Worm (Caenorhabditis elegans) whole organism, L1 larva: ENCODE results near the gene fbxl-1.

ENCODE experiments used
- C04F5.9 ChIP-seq: sonication (generic microtip); optimal IDR thresholded peaks from 2 replicates; lab custom pipeline; 2016; ENCODE audit warnings: missing genetic modification characterization, missing compliant biosample characterization
- C16A3.4 ChIP-seq: fragments of 150-350 bp; optimal IDR thresholded peaks from 2 replicates; lab custom pipeline; 2014; ENCODE audit warnings: missing biosample characterization, missing genetic modification characterization
- F16B12.6 ChIP-seq: fragments of 150-350 bp; optimal IDR thresholded peaks from 2 replicates; lab custom pipeline; 2014; ENCODE audit warnings: missing biosample characterization, missing genetic modification characterization
- alr-1 ChIP-seq: fragments of 200-800 bp; sonication (Bioruptor generic); optimal IDR thresholded peaks from 2 replicates; lab custom pipeline; 2018; ENCODE audit warnings: borderline replicate concordance, mild to moderate bottlenecking, missing genetic modification characterization, missing compliant biosample characterization
- ceh-82 ChIP-seq, 3 experiments: fragments of 150-350 bp in 1 of 3; sonication (generic microtip) in 2 of 3; optimal IDR thresholded peaks; 2 replicates each; lab custom pipeline; 2014 to 2017; ENCODE audit warnings: missing biosample characterization in 3 of 3, missing genetic modification characterization in 3 of 3
- ces-1 ChIP-seq: fragments of 150-350 bp; optimal IDR thresholded peaks from 2 replicates; lab custom pipeline; 2014; ENCODE audit warnings: missing biosample characterization, missing genetic modification reagents, missing genetic modification characterization
- dpl-1 ChIP-seq, 3 experiments: fragments of 150-350 bp in 2 of 3; sonication (generic microtip) in 1 of 3; optimal IDR thresholded peaks; 2 replicates each; lab custom pipeline; 2014 to 2017; ENCODE audit warnings: missing biosample characterization in 3 of 3, missing genetic modification characterization in 3 of 3, missing genetic modification reagents in 3 of 3
- dsc-1 ChIP-seq: sonication (generic microtip); optimal IDR thresholded peaks from 2 replicates; lab custom pipeline; 2016; ENCODE audit warnings: mild to moderate bottlenecking, missing genetic modification characterization, missing compliant biosample characterization
- efl-1 ChIP-seq, 4 experiments: fragments of 150-350 bp; optimal IDR thresholded peaks in 3 of 4; peaks in 1 of 4; 1 replicate in 1 of 4; 2 replicates in 3 of 4; lab custom pipeline; 2014; ENCODE audit warnings: missing biosample characterization in 2 of 4, missing genetic modification characterization in 2 of 4, missing genetic modification reagents in 2 of 4
- efl-3 ChIP-seq: fragments of 200-800 bp; sonication (Bioruptor generic); optimal IDR thresholded peaks from 2 replicates; lab custom pipeline; 2018; ENCODE audit warnings: mild to moderate bottlenecking, missing genetic modification characterization, missing compliant biosample characterization
- egl-13 ChIP-seq: sonication (generic microtip); optimal IDR thresholded peaks from 2 replicates; lab custom pipeline; 2016; ENCODE audit warnings: missing genotype, missing genetic modification reagents, missing genetic modification characterization, missing compliant biosample characterization
- egl-27 ChIP-seq, 2 experiments: fragments of 150-350 bp in 1 of 2; sonication (generic microtip); optimal IDR thresholded peaks; 3 replicates each; lab custom pipeline; 2017 to 2018; ENCODE audit warnings: missing biosample characterization in 2 of 2, missing genetic modification characterization in 2 of 2, missing genetic modification reagents in 2 of 2
- elt-2 ChIP-seq: sonication (generic microtip); optimal IDR thresholded peaks from 2 replicates; lab custom pipeline; 2016; ENCODE audit warnings: missing genetic modification characterization, mild to moderate bottlenecking, inconsistent platforms, missing compliant biosample characterization, missing genetic modification reagents
- fkh-10 ChIP-seq: sonication (generic microtip); optimal IDR thresholded peaks from 2 replicates; lab custom pipeline; 2017; ENCODE audit warnings: missing biosample characterization, missing genetic modification reagents, missing genetic modification characterization
- fkh-8 ChIP-seq: sonication (generic microtip); optimal IDR thresholded peaks from 2 replicates; lab custom pipeline; 2016; ENCODE audit warnings: mild to moderate bottlenecking, missing genetic modification characterization, missing compliant biosample characterization
- grh-1 ChIP-seq: fragments of 200-800 bp; sonication (Bioruptor generic); IDR thresholded peaks from 2 replicates; pipeline ENCODE4 v1.3.6; 2022; ENCODE audit warnings: missing genetic modification reagents, missing genetic modification characterization, missing compliant biosample characterization
- hlh-17 ChIP-seq: fragments of 200-800 bp; sonication (Bioruptor generic); optimal IDR thresholded peaks from 2 replicates; lab custom pipeline; 2018; ENCODE audit warnings: missing genetic modification characterization, mild to moderate bottlenecking, missing compliant biosample characterization, moderate library complexity, borderline replicate concordance
- hlh-4 ChIP-seq: sonication (generic microtip); optimal IDR thresholded peaks from 2 replicates; lab custom pipeline; 2016; ENCODE audit warnings: mild to moderate bottlenecking, missing genetic modification characterization, missing compliant biosample characterization
- hpl-2 ChIP-seq: fragments of 150-350 bp; optimal IDR thresholded peaks from 2 replicates; lab custom pipeline; 2014; ENCODE audit warnings: missing biosample characterization, missing genetic modification reagents, missing genetic modification characterization
- isw-1 ChIP-seq: fragments of 200-800 bp; sonication (Bioruptor generic); IDR thresholded peaks from 2 replicates; pipeline ENCODE4 v1.3.6; 2022; ENCODE audit warnings: missing genetic modification characterization, missing compliant biosample characterization
- lin-14 ChIP-seq: fragments of 200-800 bp; sonication (Bioruptor generic); optimal IDR thresholded peaks from 2 replicates; lab custom pipeline; 2018; ENCODE audit warnings: mild to moderate bottlenecking, missing genetic modification characterization, moderate library complexity, missing compliant biosample characterization
- lin-35 ChIP-seq, 2 experiments: fragments of 150-350 bp; optimal IDR thresholded peaks; 2 replicates each; lab custom pipeline; 2014; ENCODE audit warnings: missing biosample characterization in 2 of 2, missing genetic modification characterization in 2 of 2, missing genetic modification reagents in 2 of 2
- lir-3 ChIP-seq: sonication (generic microtip); optimal IDR thresholded peaks from 2 replicates; lab custom pipeline; 2016; ENCODE audit warnings: mild to moderate bottlenecking, missing genetic modification characterization, moderate library complexity, missing compliant biosample characterization; ENCODE audit not compliant: poor library complexity
- lsy-2 ChIP-seq, 2 experiments: fragments of 150-350 bp; optimal IDR thresholded peaks; 2 replicates each; lab custom pipeline; 2014; ENCODE audit warnings: missing biosample characterization in 2 of 2, missing genetic modification characterization in 2 of 2
- mep-1 ChIP-seq: fragments of 150-350 bp; optimal IDR thresholded peaks from 2 replicates; lab custom pipeline; 2014; ENCODE audit warnings: missing biosample characterization, missing genetic modification characterization
- nhr-19 ChIP-seq: fragments of 200-800 bp; sonication (Bioruptor generic); conservative IDR thresholded peaks from 2 replicates; pipeline ENCODE4 v1.3.6; 2022; ENCODE audit warnings: missing genetic modification characterization, missing compliant biosample characterization
- nhr-20 ChIP-seq: sonication (generic microtip); optimal IDR thresholded peaks from 2 replicates; lab custom pipeline; 2016; ENCODE audit warnings: mild to moderate bottlenecking, missing genetic modification characterization, missing compliant biosample characterization
- nhr-237 ChIP-seq: fragments of 150-350 bp; optimal IDR thresholded peaks from 2 replicates; lab custom pipeline; 2014; ENCODE audit warnings: missing biosample characterization, missing genetic modification characterization
- nhr-47 ChIP-seq: sonication (generic microtip); optimal IDR thresholded peaks from 2 replicates; lab custom pipeline; 2016; ENCODE audit warnings: mild to moderate bottlenecking, missing genetic modification characterization, moderate library complexity, missing compliant biosample characterization
- nhr-71 ChIP-seq: sonication (generic microtip); optimal IDR thresholded peaks from 2 replicates; lab custom pipeline; 2016; ENCODE audit warnings: mild to moderate bottlenecking, missing genetic modification characterization, moderate library complexity, missing compliant biosample characterization
- nhr-84 ChIP-seq: sonication (generic microtip); optimal IDR thresholded peaks from 2 replicates; lab custom pipeline; 2017; ENCODE audit warnings: missing biosample characterization, missing genetic modification characterization
- nhr-85 ChIP-seq: sonication (generic microtip); peaks from one replicate; lab custom pipeline; 2016; ENCODE audit warnings: missing genetic modification characterization, inconsistent platforms, missing compliant biosample characterization
- pax-3 ChIP-seq: fragments of 200-800 bp; sonication (Bioruptor generic); optimal IDR thresholded peaks from 2 replicates; lab custom pipeline; 2018; ENCODE audit warnings: mild to moderate bottlenecking, missing genetic modification characterization, moderate library complexity, missing compliant biosample characterization
- rnt-1 ChIP-seq: sonication (generic microtip); optimal IDR thresholded peaks from 2 replicates; lab custom pipeline; 2016; ENCODE audit warnings: mild to moderate bottlenecking, missing genetic modification characterization, moderate library complexity, missing compliant biosample characterization
- skn-1 ChIP-seq: fragments of 150-350 bp; optimal IDR thresholded peaks from 2 replicates; lab custom pipeline; 2014; ENCODE audit warnings: missing biosample characterization, missing genetic modification characterization
- snu-23 ChIP-seq: sonication (generic microtip); optimal IDR thresholded peaks from 2 replicates; lab custom pipeline; 2016; ENCODE audit warnings: missing genetic modification characterization, missing compliant biosample characterization
- sox-4 ChIP-seq: sonication (generic microtip); optimal IDR thresholded peaks from 2 replicates; lab custom pipeline; 2016; ENCODE audit warnings: missing genetic modification characterization, missing compliant biosample characterization
- swsn-7 ChIP-seq: sonication (generic microtip); optimal IDR thresholded peaks from 2 replicates; lab custom pipeline; 2016; ENCODE audit warnings: missing genetic modification characterization, missing compliant biosample characterization
- tbx-2 ChIP-seq: sonication (generic microtip); optimal IDR thresholded peaks from 2 replicates; lab custom pipeline; 2016; ENCODE audit warnings: missing genetic modification characterization, missing compliant biosample characterization
- unc-30 ChIP-seq: sonication (generic microtip); optimal IDR thresholded peaks from 2 replicates; lab custom pipeline; 2017; ENCODE audit warnings: missing biosample characterization, missing genetic modification characterization
- unc-62 ChIP-seq: fragments of 150-350 bp; optimal IDR thresholded peaks from 2 replicates; lab custom pipeline; 2014; ENCODE audit warnings: missing biosample characterization, missing genetic modification reagents, missing genetic modification characterization
- unc-86 ChIP-seq: sonication (generic microtip); optimal IDR thresholded peaks from 2 replicates; lab custom pipeline; 2016; ENCODE audit warnings: missing genetic modification characterization, missing compliant biosample characterization
- unc-98 ChIP-seq: fragments of 200-800 bp; sonication (Bioruptor generic); IDR thresholded peaks from 2 replicates; pipeline ENCODE4 v1.3.6; 2022; ENCODE audit warnings: missing genetic modification characterization, missing compliant biosample characterization
- vab-15 ChIP-seq: sonication (generic microtip); optimal IDR thresholded peaks from 2 replicates; lab custom pipeline; 2017; ENCODE audit warnings: missing genotype, mild to moderate bottlenecking, missing genetic modification characterization, missing compliant biosample characterization
- xbp-1 ChIP-seq: sonication (generic microtip); optimal IDR thresholded peaks from 2 replicates; lab custom pipeline; 2016; ENCODE audit warnings: missing genetic modification characterization, missing compliant biosample characterization
- ztf-4 ChIP-seq: fragments of 150-350 bp; optimal IDR thresholded peaks from 2 replicates; lab custom pipeline; 2014; ENCODE audit warnings: missing biosample characterization, missing genetic modification characterization

fbxl-1 gene

ce11 chrIII:8201760-8202159 lies 25.9 kb upstream of the fbxl-1 start:
- peak; percentile 52 to 57 for TF ChIP-seq lsy-2 (tag; optimal IDR thresholded peaks at IDR 0.05; lab: Kevin White, UChicago)
- peak in 2 of 3 experiments; percentile 17 to 55 for TF ChIP-seq ceh-82 (tag; optimal IDR thresholded peaks at IDR 0.05; lab: Kevin White, UChicago)
- TF ChIP-seq snu-23 (GFP tag; lab: Kevin White, UChicago): no peak
- TF ChIP-seq swsn-7 (tag; lab: Kevin White, UChicago): peak; percentile 56
- peak; percentile 94 for TF ChIP-seq lin-14
- peak; percentile 46 to 48 for TF ChIP-seq efl-1 (optimal IDR thresholded peaks at IDR 0.05; lab: Kevin White, UChicago)
- TF ChIP-seq efl-1 (GFP tag; optimal IDR thresholded peaks at IDR 0.05 in 1 of 2; lab: Kevin White, UChicago): peak; percentile 38 to 86
- TF ChIP-seq lir-3 (tag; lab: Kevin White, UChicago): peak; percentile 19
- TF ChIP-seq nhr-19 (GFP tag; lab: Robert Waterston, UW): peak; percentile 49
- TF ChIP-seq mep-1: peak; percentile 26
- TF ChIP-seq skn-1: peak; percentile 42
- TF ChIP-seq ces-1 (GFP tag; lab: Kevin White, UChicago): no peak
- peak in 1 of 2 experiments; percentile 51 for TF ChIP-seq lin-35 (GFP tag; optimal IDR thresholded peaks at IDR 0.05; lab: Kevin White, UChicago)
- TF ChIP-seq F16B12.6 (tag; lab: Kevin White, UChicago): peak; percentile 30
- peak; percentile 79 for TF ChIP-seq fkh-8 (tag; lab: Kevin White, UChicago)
- peak; percentile 55 for TF ChIP-seq tbx-2 (tag; lab: Kevin White, UChicago)
- TF ChIP-seq pax-3: peak; percentile 42
- peak; percentile 25 for TF ChIP-seq ztf-4 (tag; lab: Kevin White, UChicago)
- TF ChIP-seq unc-86 (tag; lab: Kevin White, UChicago): peak; percentile 60
- peak; percentile 58 for TF ChIP-seq egl-13
- TF ChIP-seq nhr-237: no peak
- TF ChIP-seq nhr-20 (tag; lab: Kevin White, UChicago): peak; percentile 26
- TF ChIP-seq grh-1: no peak
- TF ChIP-seq egl-27 (tag; optimal IDR thresholded peaks at IDR 0.05; lab: Kevin White, UChicago): no peak
- no peak for TF ChIP-seq nhr-47 (tag; lab: Kevin White, UChicago)
- TF ChIP-seq fkh-10 (GFP tag; lab: Kevin White, UChicago): peak; percentile 30
- no peak for TF ChIP-seq efl-3 (GFP tag; lab: Kevin White, UChicago)
- TF ChIP-seq xbp-1: peak; percentile 3
- TF ChIP-seq rnt-1 (tag; lab: Kevin White, UChicago): peak; percentile 45
- TF ChIP-seq hlh-17 (GFP tag; lab: Kevin White, UChicago): no peak
- peak; percentile 76 for TF ChIP-seq nhr-71 (tag; lab: Kevin White, UChicago)
- TF ChIP-seq unc-98 (GFP tag; lab: Robert Waterston, UW): 0 out of 2 replicates have a peak, but pooled peaks have one; percentile 10
- TF ChIP-seq dsc-1: peak; percentile 76
- peak in 1 of 3 experiments; percentile 32 for TF ChIP-seq dpl-1 (GFP tag; optimal IDR thresholded peaks at IDR 0.05; lab: Kevin White, UChicago)
- peak; percentile 31 for TF ChIP-seq isw-1 (GFP tag; lab: Robert Waterston, UW)
- TF ChIP-seq unc-30 (tag; lab: Kevin White, UChicago): no peak
- no peak for TF ChIP-seq vab-15 (tag; lab: Kevin White, UChicago)

DNA sequence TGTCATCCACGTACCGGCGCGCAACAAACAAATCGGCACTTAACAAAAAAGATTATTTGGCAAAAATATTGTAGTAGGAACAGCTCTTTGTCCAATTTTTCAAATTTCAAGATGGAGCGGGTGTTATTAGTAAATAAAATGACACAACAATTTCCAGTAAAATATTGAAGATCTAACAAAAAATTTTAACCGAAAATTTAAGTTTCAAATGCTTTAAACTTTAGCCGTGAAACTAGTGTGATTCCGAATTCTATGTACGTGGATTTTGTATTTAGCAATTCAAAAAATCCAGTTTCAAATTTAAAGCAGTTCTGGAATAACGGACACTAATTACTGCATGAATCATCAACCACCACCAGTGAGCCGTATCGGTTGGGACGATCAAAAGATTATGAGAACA lies 24.9 kb upstream of the fbxl-1 start, which contains the start of gene snb-5:
snb-5 (plus strand) TSS at position 301 of the 400 bp plus-strand sequence.
- TF ChIP-seq nhr-237 (no peak), fkh-10 (GFP tag; lab: Kevin White, UChicago) (no peak), elt-2 (no peak), sox-4 (tag; lab: Kevin White, UChicago) (no peak), C16A3.4 (no peak)

ce11 chrIII:8209775-8210174 lies 17.9 kb upstream of the fbxl-1 start, which contains the start of gene C30A5.10:
Gene C30A5.10 (minus strand): TSS chrIII:8209875.
- no peak for TF ChIP-seq nhr-84 (tag; lab: Kevin White, UChicago)
- no peak for TF ChIP-seq hlh-4
- TF ChIP-seq alr-1 (tag; lab: Kevin White, UChicago): no peak
- TF ChIP-seq C04F5.9 (tag; lab: Kevin White, UChicago): no peak
- no peak for TF ChIP-seq unc-62
- no peak for TF ChIP-seq nhr-47 (tag; lab: Kevin White, UChicago)
- TF ChIP-seq grh-1: no peak
- no peak for TF ChIP-seq fkh-8 (tag; lab: Kevin White, UChicago)
- TF ChIP-seq elt-2: no peak
- no peak for TF ChIP-seq hpl-2 (GFP tag; lab: Kevin White, UChicago)
- TF ChIP-seq skn-1: no peak
- no peak for TF ChIP-seq nhr-85 (tag; lab: Kevin White, UChicago)
